Fruit fly (Drosophila melanogaster) S2 (cell line): ENCODE measurements around the gene Eip78C.

Source experiments
- CG8478 ChIP-seq: fragments of >200 bp; optimal IDR thresholded peaks from 2 replicates; lab custom pipeline; 2018
- CTCF ChIP-seq, 2 experiments: fragments of >200 bp; optimal IDR thresholded peaks; 2 replicates each; lab custom pipeline; 2018

DNA sequence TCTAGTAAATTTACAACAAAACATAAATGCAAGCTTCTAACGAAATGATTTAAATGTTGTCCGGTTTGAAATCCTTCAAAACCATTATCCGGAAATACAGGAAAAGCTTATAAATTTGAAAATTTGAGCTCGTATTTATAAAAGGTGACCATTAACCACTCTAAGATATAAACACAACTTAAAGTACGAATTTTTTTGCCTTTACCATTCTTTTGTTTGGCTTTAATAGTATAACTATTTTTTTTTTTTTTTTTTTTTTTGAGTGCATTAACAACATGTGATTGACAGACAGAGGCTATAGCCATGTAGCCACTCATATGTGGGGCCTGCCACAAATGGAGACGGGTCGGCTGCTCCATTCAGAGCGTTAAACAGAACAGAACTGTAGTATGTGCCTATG is 17.0 kb downstream of the Eip78C start:
- TF ChIP-seq CTCF (optimal IDR thresholded peaks at IDR 0.05; lab: Kevin White, UChicago) (no peak), CG8478 (lab: Kevin White, UChicago) (no peak)
